Fruit fly (Drosophila melanogaster) whole organism, embryonic: ENCODE results near the gene CG10651.

Source experiments
- Asciz ChIP-seq: fragments of 200-800 bp; sonication (Bioruptor generic); optimal IDR thresholded peaks from 2 replicates; lab custom pipeline; 2017; ENCODE audit warnings: missing biosample characterization, mild to moderate bottlenecking, missing genetic modification characterization, missing genetic modification reagents
- Blimp-1 ChIP-seq: fragments of 200-800 bp; sonication (Bioruptor generic); optimal IDR thresholded peaks from 3 replicates; lab custom pipeline; 2018; ENCODE audit warnings: missing biosample characterization, missing genetic modification characterization, mild to moderate bottlenecking, moderate library complexity, missing genetic modification reagents
- C15 ChIP-seq: fragments of 200-800 bp; sonication (Bioruptor generic); IDR thresholded peaks from 3 replicates; pipeline ENCODE4 v1.3.6; 2022; ENCODE audit warnings: missing biosample characterization, missing genetic modification characterization
- CG10543 ChIP-seq: fragments of 200-800 bp; sonication (Bioruptor generic); optimal IDR thresholded peaks from 3 replicates; lab custom pipeline; 2017; ENCODE audit warnings: missing biosample characterization, mild to moderate bottlenecking, missing genetic modification characterization, moderate library complexity
- CG10959 ChIP-seq: fragments of 200-800 bp; sonication (Bioruptor generic); IDR thresholded peaks from 2 replicates; pipeline ENCODE4 v1.3.6; 2022; ENCODE audit warnings: missing biosample characterization, missing genetic modification characterization
- CG12391 ChIP-seq: fragments of 200-800 bp; sonication (Bioruptor generic); optimal IDR thresholded peaks from 3 replicates; lab custom pipeline; 2018; ENCODE audit warnings: missing biosample characterization, mild to moderate bottlenecking, missing genetic modification characterization, moderate library complexity
- CG13296 ChIP-seq: fragments of 200-800 bp; sonication (Bioruptor generic); optimal IDR thresholded peaks from 3 replicates; lab custom pipeline; 2018; ENCODE audit warnings: missing biosample characterization, mild to moderate bottlenecking, missing genetic modification characterization
- CG14860 ChIP-seq: fragments of 200-800 bp; sonication (Bioruptor generic); IDR thresholded peaks from 3 replicates; pipeline ENCODE4 v1.3.6; 2022; ENCODE audit warnings: missing biosample characterization, missing genetic modification characterization; ENCODE audit not compliant: partially characterized antibody
- CG15696 ChIP-seq: fragments of 200-800 bp; sonication (Bioruptor generic); optimal IDR thresholded peaks from 2 replicates; lab custom pipeline; 2019; ENCODE audit warnings: missing biosample characterization, mild to moderate bottlenecking, missing genetic modification characterization, moderate library complexity
- CG17361 ChIP-seq: fragments of 200-800 bp; sonication (Bioruptor generic); IDR thresholded peaks from 3 replicates; pipeline ENCODE4 v1.3.6; 2022; ENCODE audit warnings: missing biosample characterization, missing genetic modification characterization
- CG32772 ChIP-seq: fragments of 200-800 bp; sonication (Bioruptor generic); IDR thresholded peaks from 2 replicates; pipeline ENCODE4 v1.3.6; 2022; ENCODE audit warnings: missing biosample characterization, missing genetic modification characterization
- CG4404 ChIP-seq: fragments of 200-800 bp; sonication (Bioruptor generic); IDR thresholded peaks from 2 replicates; pipeline ENCODE4 v1.3.6; 2022; ENCODE audit warnings: missing biosample characterization, missing genetic modification characterization
- CG4617 ChIP-seq: fragments of 200-800 bp; sonication (Bioruptor generic); optimal IDR thresholded peaks from 3 replicates; lab custom pipeline; 2016; ENCODE audit warnings: missing biosample characterization, missing genetic modification characterization, borderline replicate concordance
- CG4854 ChIP-seq: fragments of 200-800 bp; sonication (Bioruptor generic); optimal IDR thresholded peaks from 2 replicates; lab custom pipeline; 2016; ENCODE audit warnings: missing biosample characterization, missing genetic modification characterization, inconsistent platforms
- CG6791 ChIP-seq: fragments of 200-800 bp; sonication (Bioruptor generic); IDR thresholded peaks from 3 replicates; pipeline ENCODE4 v1.3.6; 2022; ENCODE audit warnings: missing biosample characterization, missing genetic modification characterization; ENCODE audit not compliant: partially characterized antibody
- CG9609 ChIP-seq: fragments of 200-800 bp; sonication (Bioruptor generic); optimal IDR thresholded peaks from 3 replicates; lab custom pipeline; 2016; ENCODE audit warnings: missing biosample characterization, missing genetic modification characterization
- Deaf1 ChIP-seq: fragments of 200-800 bp; optimal IDR thresholded peaks from 3 replicates; lab custom pipeline; 2019; ENCODE audit warnings: missing biosample characterization, mild to moderate bottlenecking, missing genetic modification characterization, moderate library complexity
- Doc3 ChIP-seq: fragments of 200-800 bp; sonication (Bioruptor generic); IDR thresholded peaks from 3 replicates; pipeline ENCODE4 v1.3.6; 2022; ENCODE audit warnings: missing biosample characterization, missing genetic modification characterization; ENCODE audit not compliant: partially characterized antibody
- E2f2 ChIP-seq: fragments of 200-800 bp; sonication (Bioruptor generic); IDR thresholded peaks from 2 replicates; pipeline ENCODE4 v1.3.6; 2022; ENCODE audit warnings: missing biosample characterization, missing genetic modification characterization
- Gsc ChIP-seq: fragments of 200-800 bp; sonication (Bioruptor generic); IDR thresholded peaks from 2 replicates; pipeline ENCODE4 v1.3.6; 2022; ENCODE audit warnings: missing biosample characterization, missing genetic modification characterization
- Hey ChIP-seq: fragments of 200-800 bp; sonication (Bioruptor generic); optimal IDR thresholded peaks from 3 replicates; lab custom pipeline; 2018; ENCODE audit warnings: missing biosample characterization, mild to moderate bottlenecking, missing genetic modification characterization
- MTF-1 ChIP-seq: fragments of 200-800 bp; sonication (Bioruptor generic); optimal IDR thresholded peaks from 2 replicates; lab custom pipeline; 2018; ENCODE audit warnings: missing biosample characterization, mild to moderate bottlenecking, missing genetic modification characterization, borderline replicate concordance
- Ptx1 ChIP-seq: fragments of 200-800 bp; sonication (Bioruptor generic); IDR thresholded peaks from 2 replicates; pipeline ENCODE4 v1.3.6; 2022; ENCODE audit warnings: missing biosample characterization, missing genetic modification characterization
- Ssrp ChIP-seq: fragments of 200-800 bp; sonication (Bioruptor generic); optimal IDR thresholded peaks from 2 replicates; lab custom pipeline; 2018; ENCODE audit warnings: missing biosample characterization, mild to moderate bottlenecking, missing genetic modification characterization, moderate library complexity
- TFAM ChIP-seq: fragments of 200-800 bp; sonication (Bioruptor generic); optimal IDR thresholded peaks from 2 replicates; lab custom pipeline; 2017; ENCODE audit warnings: missing biosample characterization, missing genetic modification characterization, inconsistent platforms
- Trl ChIP-seq, 3 experiments: fragments of >200 bp in 2 of 3; fragments of 200-800 bp in 1 of 3; sonication (Bioruptor generic) in 1 of 3; optimal IDR thresholded peaks; 2 replicates in 1 of 3; 3 replicates in 2 of 3; lab custom pipeline; 2016 to 2017; ENCODE audit warnings: missing biosample characterization in 1 of 3, missing genetic modification characterization in 1 of 3
- ap ChIP-seq: fragments of 200-800 bp; sonication (Bioruptor generic); IDR thresholded peaks from 2 replicates; pipeline ENCODE4 v1.3.6; 2022; ENCODE audit warnings: missing biosample characterization, missing genetic modification characterization
- ase ChIP-seq: fragments of 200-800 bp; sonication (Bioruptor generic); IDR thresholded peaks from 3 replicates; pipeline ENCODE4 v1.3.6; 2022; ENCODE audit warnings: missing biosample characterization, missing genetic modification characterization
- bigmax ChIP-seq: fragments of 200-800 bp; sonication (Bioruptor generic); optimal IDR thresholded peaks from 2 replicates; lab custom pipeline; 2018; ENCODE audit warnings: missing biosample characterization, mild to moderate bottlenecking, missing genetic modification characterization
- bsh ChIP-seq, 2 experiments: fragments of 200-800 bp; sonication (Bioruptor generic); optimal IDR thresholded peaks; 2 replicates each; lab custom pipeline; 2017 to 2018; ENCODE audit warnings: mild to moderate bottlenecking in 2 of 2, missing biosample characterization in 2 of 2, missing genetic modification characterization in 2 of 2, moderate library complexity in 1 of 2
- caup ChIP-seq: fragments of 200-800 bp; sonication (Bioruptor generic); optimal IDR thresholded peaks from 3 replicates; lab custom pipeline; 2017; ENCODE audit warnings: missing biosample characterization, mild to moderate bottlenecking, missing genetic modification characterization, moderate library complexity; ENCODE audit not compliant: severe bottlenecking
- dimm ChIP-seq: fragments of 200-800 bp; sonication (Bioruptor generic); IDR thresholded peaks from 2 replicates; pipeline ENCODE4 v1.3.6; 2022; ENCODE audit warnings: missing biosample characterization, missing genetic modification characterization
- dpn ChIP-seq, 2 experiments: fragments of 200-800 bp; sonication (Bioruptor generic); optimal IDR thresholded peaks; 3 replicates each; lab custom pipeline; 2016; ENCODE audit warnings: missing biosample characterization in 2 of 2, missing genetic modification characterization in 2 of 2
- emc ChIP-seq: fragments of 200-800 bp; sonication (Bioruptor generic); optimal IDR thresholded peaks from 2 replicates; lab custom pipeline; 2016; ENCODE audit warnings: missing biosample characterization, missing genetic modification characterization
- fd64A ChIP-seq: fragments of 200-800 bp; sonication (Bioruptor generic); optimal IDR thresholded peaks from 3 replicates; lab custom pipeline; 2018; ENCODE audit warnings: missing biosample characterization, mild to moderate bottlenecking, missing genetic modification characterization
- gem ChIP-seq: fragments of 200-800 bp; sonication (Bioruptor generic); optimal IDR thresholded peaks from 2 replicates; lab custom pipeline; 2019; ENCODE audit warnings: missing biosample characterization, mild to moderate bottlenecking, missing genetic modification characterization, moderate library complexity
- her ChIP-seq: fragments of 200-800 bp; sonication (Bioruptor generic); optimal IDR thresholded peaks from 2 replicates; lab custom pipeline; 2016; ENCODE audit warnings: missing biosample characterization, missing genetic modification characterization
- lab ChIP-seq: fragments of 200-800 bp; sonication (Bioruptor generic); optimal IDR thresholded peaks from 3 replicates; lab custom pipeline; 2017; ENCODE audit warnings: missing biosample characterization, missing genetic modification characterization, mild to moderate bottlenecking, moderate library complexity, missing genetic modification reagents
- lmd ChIP-seq: fragments of 200-800 bp; sonication (Bioruptor generic); IDR thresholded peaks from 2 replicates; pipeline ENCODE4 v1.3.6; 2022; ENCODE audit warnings: missing biosample characterization, missing genetic modification characterization
- mld ChIP-seq: fragments of 200-800 bp; sonication (Bioruptor generic); IDR thresholded peaks from 3 replicates; pipeline ENCODE4 v1.3.6; 2022; ENCODE audit warnings: missing biosample characterization, missing genetic modification characterization; ENCODE audit not compliant: partially characterized antibody
- nerfin-1 ChIP-seq: fragments of 200-800 bp; sonication (Bioruptor generic); optimal IDR thresholded peaks from 3 replicates; lab custom pipeline; 2019; ENCODE audit warnings: missing biosample characterization, mild to moderate bottlenecking, missing genetic modification characterization, moderate library complexity
- sens-2 ChIP-seq: fragments of 200-800 bp; sonication (Bioruptor generic); IDR thresholded peaks from 2 replicates; pipeline ENCODE4 v1.3.6; 2022; ENCODE audit warnings: missing biosample characterization, missing genetic modification characterization
- stc ChIP-seq: fragments of 200-800 bp; sonication (Bioruptor generic); IDR thresholded peaks from 2 replicates; pipeline ENCODE4 v1.3.6; 2022; ENCODE audit warnings: missing biosample characterization, missing genetic modification characterization
- sug ChIP-seq: fragments of 200-800 bp; optimal IDR thresholded peaks from 2 replicates; lab custom pipeline; 2019; ENCODE audit warnings: missing biosample characterization, mild to moderate bottlenecking, missing genetic modification characterization, moderate library complexity
- trem ChIP-seq: fragments of 200-800 bp; optimal IDR thresholded peaks from 3 replicates; lab custom pipeline; 2019; ENCODE audit warnings: missing biosample characterization, mild to moderate bottlenecking, missing genetic modification characterization, moderate library complexity
- ttk ChIP-seq: fragments of 200-800 bp; sonication (Bioruptor generic); IDR thresholded peaks from 2 replicates; pipeline ENCODE4 v2.1.2; 2022; ENCODE audit warnings: missing biosample characterization, missing genetic modification characterization
- zf30C ChIP-seq: fragments of 200-800 bp; sonication (Bioruptor generic); optimal IDR thresholded peaks from 3 replicates; lab custom pipeline; 2018; ENCODE audit warnings: missing biosample characterization, mild to moderate bottlenecking, missing genetic modification characterization

The CG10651 gene

dm6 chr2L:20084785-20085555 is 49.8 kb downstream of the CG10651 start, which contains the start of gene fok (continued):
- TF ChIP-seq gem (peak; percentile 98), Ssrp (tag; lab: Kevin White, UChicago) (peak; percentile 93), ttk (GFP tag; lab: Robert Waterston, UW) (peak; percentile 91), Doc3 (GFP tag; lab: Robert Waterston, UW) (0 out of 3 replicates have a peak, but pooled peaks have one; percentile 31), trem (peak; percentile 93), E2f2 (GFP tag; lab: Robert Waterston, UW) (peak; percentile 81), lmd (GFP tag; lab: Robert Waterston, UW) (peak; percentile 97), CG15696 (tag; lab: Kevin White, UChicago) (peak; percentile 93), CG4854 (peak; percentile 91), CG6791 (GFP tag; lab: Robert Waterston, UW) (0 out of 3 replicates have a peak, but pooled peaks have one; percentile 40), MTF-1 (GFP tag; lab: Kevin White, UChicago) (peak; percentile 86), bsh (GFP tag; optimal IDR thresholded peaks at IDR 0.05; lab: Kevin White, UChicago) (peak; percentile 94 to 96), zf30C (GFP tag; lab: Kevin White, UChicago) (peak; percentile 35), CG4404 (peak; percentile 90), lab (GFP tag; lab: Kevin White, UChicago) (peak; percentile 99), Ptx1 (GFP tag; lab: Robert Waterston, UW) (peak; percentile 97), Hey (tag; lab: Kevin White, UChicago) (peak; percentile 86), C15 (GFP tag; lab: Robert Waterston, UW) (no peak), dpn (GFP tag; optimal IDR thresholded peaks at IDR 0.05; lab: Kevin White, UChicago) (peak; percentile 95 to 96), ase (peak; percentile 87), CG17361 (GFP tag; lab: Robert Waterston, UW) (peak; percentile 96), dimm (GFP tag; lab: Robert Waterston, UW) (peak; percentile 85), caup (GFP tag; lab: Kevin White, UChicago) (peak; percentile 97), CG10543 (peak; percentile 100), CG10959 (GFP tag; lab: Robert Waterston, UW) (peak; percentile 89), stc (peak; percentile 89), Deaf1 (peak; percentile 100), mld (GFP tag; lab: Robert Waterston, UW) (no peak), nerfin-1 (tag; lab: Kevin White, UChicago) (peak; percentile 95), emc (GFP tag; lab: Kevin White, UChicago) (peak; percentile 71), fd64A (GFP tag; lab: Kevin White, UChicago) (peak; percentile 94), bigmax (peak; percentile 44), CG4617 (GFP tag; lab: Kevin White, UChicago) (peak; percentile 79), Asciz (peak; percentile 96), CG12391 (peak; percentile 98), sens-2 (GFP tag; lab: Robert Waterston, UW) (peak; percentile 77), CG14860 (0 out of 3 replicates have a peak, but pooled peaks have one; percentile 32), ap (GFP tag; lab: Robert Waterston, UW) (peak; percentile 84), Gsc (GFP tag; lab: Robert Waterston, UW) (no peak; the same call in 1 of the 2 replicates), Blimp-1 (GFP tag; lab: Kevin White, UChicago) (peak; percentile 95), TFAM (GFP tag; lab: Kevin White, UChicago) (peak; percentile 78), CG9609 (GFP tag; lab: Kevin White, UChicago) (peak; percentile 92), her (GFP tag; lab: Kevin White, UChicago) (peak; percentile 91), Trl (optimal IDR thresholded peaks at IDR 0.05; lab: Kevin White, UChicago) (peak in 1 of 2 experiments; percentile 23), Trl (GFP tag; optimal IDR thresholded peaks at IDR 0.05; lab: Kevin White, UChicago) (peak; percentile 93), CG13296 (GFP tag; lab: Kevin White, UChicago) (peak; percentile 98), sug (tag; lab: Kevin White, UChicago) (peak; percentile 98), CG32772 (peak; percentile 91)
